Fruit fly (Drosophila melanogaster) whole organism, embryonic: ENCODE data around the gene CG13984.

Experiments used
- Abd-B ChIP-seq: fragments of 200-800 bp; sonication (Bioruptor generic); optimal IDR thresholded peaks from 2 replicates; lab custom pipeline; 2018; ENCODE audit warnings: missing biosample characterization, mild to moderate bottlenecking, missing genetic modification characterization, moderate library complexity
- Ada2b ChIP-seq: fragments of 200-800 bp; sonication (Bioruptor generic); IDR thresholded peaks from 2 replicates; pipeline ENCODE4 v1.3.6; 2022; ENCODE audit warnings: missing biosample characterization, missing genetic modification characterization
- Blimp-1 ChIP-seq: fragments of 200-800 bp; sonication (Bioruptor generic); optimal IDR thresholded peaks from 3 replicates; lab custom pipeline; 2018; ENCODE audit warnings: missing biosample characterization, missing genetic modification characterization, mild to moderate bottlenecking, moderate library complexity, missing genetic modification reagents
- CG11398 ChIP-seq: fragments of 200-800 bp; sonication (Bioruptor generic); optimal IDR thresholded peaks from 2 replicates; lab custom pipeline; 2016; ENCODE audit warnings: missing biosample characterization, missing genetic modification characterization
- CG13287 ChIP-seq: fragments of 200-800 bp; sonication (Bioruptor generic); IDR thresholded peaks from 2 replicates; pipeline ENCODE4 v1.3.6; 2022; ENCODE audit warnings: missing biosample characterization, missing genetic modification characterization; ENCODE audit not compliant: partially characterized antibody
- CG13624 ChIP-seq: fragments of 200-800 bp; sonication (Bioruptor generic); optimal IDR thresholded peaks from 2 replicates; lab custom pipeline; 2016; ENCODE audit warnings: missing biosample characterization, missing genetic modification characterization
- CG13775 ChIP-seq: fragments of 200-800 bp; sonication (Bioruptor generic); optimal IDR thresholded peaks from 3 replicates; lab custom pipeline; 2017; ENCODE audit warnings: missing biosample characterization, mild to moderate bottlenecking, missing genetic modification characterization
- CG15514 ChIP-seq: fragments of 200-800 bp; sonication (Bioruptor generic); optimal IDR thresholded peaks from 3 replicates; lab custom pipeline; 2017; ENCODE audit warnings: missing biosample characterization, missing genetic modification characterization, mild to moderate bottlenecking, moderate library complexity, missing genetic modification reagents
- CG15601 ChIP-seq: fragments of 200-800 bp; sonication (Bioruptor generic); optimal IDR thresholded peaks from 3 replicates; lab custom pipeline; 2019; ENCODE audit warnings: missing biosample characterization, mild to moderate bottlenecking, missing genetic modification characterization, moderate library complexity
- CG1602 ChIP-seq: fragments of 200-800 bp; sonication (Bioruptor generic); optimal IDR thresholded peaks from 3 replicates; lab custom pipeline; 2016; ENCODE audit warnings: missing biosample characterization, missing genetic modification characterization
- CG16779 ChIP-seq: fragments of 200-800 bp; sonication (Bioruptor generic); IDR thresholded peaks from 2 replicates; pipeline ENCODE4 v1.3.6; 2022; ENCODE audit warnings: missing biosample characterization, missing genetic modification characterization
- CG16863 ChIP-seq: fragments of 200-800 bp; sonication (Bioruptor generic); optimal IDR thresholded peaks from 3 replicates; lab custom pipeline; 2016; ENCODE audit warnings: missing biosample characterization, missing genetic modification characterization
- CG17385 ChIP-seq: fragments of 200-800 bp; sonication (Bioruptor generic); optimal IDR thresholded peaks from 3 replicates; lab custom pipeline; 2018; ENCODE audit warnings: missing biosample characterization, mild to moderate bottlenecking, missing genetic modification characterization
- CG17912 ChIP-seq: fragments of 200-800 bp; sonication (Bioruptor generic); optimal IDR thresholded peaks from 2 replicates; lab custom pipeline; 2018; ENCODE audit warnings: missing biosample characterization, mild to moderate bottlenecking, missing genetic modification characterization
- CG18011 ChIP-seq: fragments of 200-800 bp; sonication (Bioruptor generic); optimal IDR thresholded peaks from 2 replicates; lab custom pipeline; 2017; ENCODE audit warnings: missing biosample characterization, missing genetic modification characterization, mild to moderate bottlenecking, moderate library complexity, missing genotype
- CG4360 ChIP-seq: fragments of 200-800 bp; sonication (Bioruptor generic); IDR thresholded peaks from 2 replicates; pipeline ENCODE4 v1.3.6; 2022; ENCODE audit warnings: missing biosample characterization, missing genetic modification characterization
- CG7786 ChIP-seq: fragments of 200-800 bp; sonication (Bioruptor generic); optimal IDR thresholded peaks from 2 replicates; lab custom pipeline; 2016; ENCODE audit warnings: missing biosample characterization, missing genetic modification characterization
- CG8388 ChIP-seq: fragments of 200-800 bp; sonication (Bioruptor generic); optimal IDR thresholded peaks from 2 replicates; lab custom pipeline; 2019; ENCODE audit warnings: missing biosample characterization, mild to moderate bottlenecking, missing genetic modification characterization, moderate library complexity
- CG9817 ChIP-seq: fragments of 200-800 bp; sonication (Bioruptor generic); optimal IDR thresholded peaks from 2 replicates; lab custom pipeline; 2018; ENCODE audit warnings: missing biosample characterization, mild to moderate bottlenecking, missing genetic modification characterization, moderate library complexity
- CTCF ChIP-seq: fragments of 200-800 bp; sonication (Bioruptor generic); optimal IDR thresholded peaks from 2 replicates; lab custom pipeline; 2017; ENCODE audit warnings: missing biosample characterization, mild to moderate bottlenecking, missing genetic modification characterization, moderate library complexity
- Camta ChIP-seq: fragments of 200-800 bp; sonication (Bioruptor generic); optimal IDR thresholded peaks from 2 replicates; lab custom pipeline; 2016; ENCODE audit warnings: missing biosample characterization, missing genetic modification characterization
- Drgx ChIP-seq: fragments of 200-800 bp; sonication (Bioruptor generic); IDR thresholded peaks from 2 replicates; pipeline ENCODE4 v1.3.6; 2022; ENCODE audit warnings: missing biosample characterization, missing genetic modification characterization
- Ets97D ChIP-seq: fragments of 200-800 bp; sonication (Bioruptor generic); optimal IDR thresholded peaks from 3 replicates; lab custom pipeline; 2016; ENCODE audit warnings: missing biosample characterization, missing genetic modification characterization
- Fer3 ChIP-seq: fragments of 200-800 bp; sonication (Bioruptor generic); optimal IDR thresholded peaks from 2 replicates; lab custom pipeline; 2018; ENCODE audit warnings: missing biosample characterization, mild to moderate bottlenecking, missing genetic modification characterization, moderate library complexity
- GATAe ChIP-seq: fragments of 200-800 bp; sonication (Bioruptor generic); conservative IDR thresholded peaks from 2 replicates; pipeline ENCODE4 v1.3.6; 2022; ENCODE audit warnings: missing biosample characterization, missing genetic modification characterization
- Lhr ChIP-seq: fragments of 200-800 bp; sonication (Bioruptor generic); optimal IDR thresholded peaks from 3 replicates; lab custom pipeline; 2017; ENCODE audit warnings: mild to moderate bottlenecking, missing biosample characterization, missing genetic modification reagents, missing genetic modification characterization
- MESR4 ChIP-seq: fragments of 200-800 bp; sonication (Bioruptor generic); optimal IDR thresholded peaks from 2 replicates; lab custom pipeline; 2018; ENCODE audit warnings: missing biosample characterization, mild to moderate bottlenecking, missing genetic modification characterization, moderate library complexity
- Med ChIP-seq: fragments of 200-800 bp; sonication (Bioruptor generic); peaks from one replicate; lab custom pipeline; 2016; ENCODE audit warnings: missing biosample characterization, missing genetic modification characterization, mild to moderate bottlenecking, inconsistent platforms, moderate library complexity
- Meics ChIP-seq: fragments of 200-800 bp; sonication (Bioruptor generic); optimal IDR thresholded peaks from 2 replicates; lab custom pipeline; 2017; ENCODE audit warnings: missing biosample characterization, mild to moderate bottlenecking, missing genetic modification characterization
- PHDP ChIP-seq: fragments of 200-800 bp; sonication (Bioruptor generic); optimal IDR thresholded peaks from 3 replicates; lab custom pipeline; 2018; ENCODE audit warnings: missing biosample characterization, mild to moderate bottlenecking, missing genetic modification characterization, moderate library complexity
- Six4 ChIP-seq: fragments of 200-800 bp; sonication (Bioruptor generic); optimal IDR thresholded peaks from 2 replicates; lab custom pipeline; 2016; ENCODE audit warnings: missing biosample characterization, missing genetic modification characterization
- Spps ChIP-seq: fragments of 200-800 bp; sonication (Bioruptor generic); optimal IDR thresholded peaks from 2 replicates; lab custom pipeline; 2018; ENCODE audit warnings: missing biosample characterization, mild to moderate bottlenecking, missing genetic modification characterization
- Ssrp ChIP-seq: fragments of 200-800 bp; sonication (Bioruptor generic); optimal IDR thresholded peaks from 2 replicates; lab custom pipeline; 2018; ENCODE audit warnings: missing biosample characterization, mild to moderate bottlenecking, missing genetic modification characterization, moderate library complexity
- chif ChIP-seq, 2 experiments: fragments of 200-800 bp; sonication (Bioruptor generic); optimal IDR thresholded peaks; 3 replicates each; lab custom pipeline; 2016; ENCODE audit warnings: missing biosample characterization in 2 of 2, missing genetic modification characterization in 2 of 2
- danr ChIP-seq: fragments of 200-800 bp; sonication (Bioruptor generic); IDR thresholded peaks from 2 replicates; pipeline ENCODE4 v1.3.6; 2022; ENCODE audit warnings: missing biosample characterization, missing genetic modification characterization
- dati ChIP-seq: fragments of 200-800 bp; sonication (Bioruptor generic); IDR thresholded peaks from 2 replicates; pipeline ENCODE4 v1.3.6; 2022; ENCODE audit warnings: missing biosample characterization, missing genetic modification characterization
- emc ChIP-seq: fragments of 200-800 bp; sonication (Bioruptor generic); optimal IDR thresholded peaks from 2 replicates; lab custom pipeline; 2016; ENCODE audit warnings: missing biosample characterization, missing genetic modification characterization
- ems ChIP-seq: fragments of 200-800 bp; sonication (Bioruptor generic); optimal IDR thresholded peaks from 3 replicates; lab custom pipeline; 2016; ENCODE audit warnings: missing biosample characterization, missing genetic modification characterization
- gem ChIP-seq: fragments of 200-800 bp; sonication (Bioruptor generic); optimal IDR thresholded peaks from 2 replicates; lab custom pipeline; 2019; ENCODE audit warnings: missing biosample characterization, mild to moderate bottlenecking, missing genetic modification characterization, moderate library complexity
- insv ChIP-seq, 2 experiments: fragments of 200-800 bp; sonication (Bioruptor generic); optimal IDR thresholded peaks; 3 replicates each; lab custom pipeline; 2016 to 2018; ENCODE audit warnings: missing biosample characterization in 2 of 2, missing genetic modification characterization in 2 of 2
- nerfin-1 ChIP-seq: fragments of 200-800 bp; sonication (Bioruptor generic); optimal IDR thresholded peaks from 3 replicates; lab custom pipeline; 2019; ENCODE audit warnings: missing biosample characterization, mild to moderate bottlenecking, missing genetic modification characterization, moderate library complexity
- pan ChIP-seq, 4 experiments: fragments of >200 bp in 3 of 4; fragments of 200-800 bp in 1 of 4; sonication (Bioruptor generic) in 1 of 4; optimal IDR thresholded peaks in 3 of 4; IDR thresholded peaks in 1 of 4; 2 replicates each; pipeline versions ENCODE4 v1.3.6 to Lab custom; 2017 to 2022; ENCODE audit warnings: missing biosample characterization in 2 of 4, missing genetic modification characterization in 2 of 4, mixed read lengths in 1 of 4
- pros ChIP-seq: fragments of 200-800 bp; sonication (Bioruptor generic); optimal IDR thresholded peaks from 3 replicates; lab custom pipeline; 2019; ENCODE audit warnings: missing biosample characterization, mild to moderate bottlenecking, missing genetic modification characterization, moderate library complexity
- psq ChIP-seq: fragments of 200-800 bp; sonication (Bioruptor generic); optimal IDR thresholded peaks from 2 replicates; lab custom pipeline; 2017; ENCODE audit warnings: missing biosample characterization, missing genetic modification characterization
- ranshi ChIP-seq: fragments of 200-800 bp; sonication (Bioruptor generic); IDR thresholded peaks from 2 replicates; pipeline ENCODE4 v1.3.6; 2022; ENCODE audit warnings: missing biosample characterization, missing genetic modification characterization
- rib ChIP-seq: fragments of 200-800 bp; sonication (Bioruptor generic); IDR thresholded peaks from 2 replicates; pipeline ENCODE4 v1.3.6; 2022; ENCODE audit warnings: missing biosample characterization, missing genetic modification characterization
- sd ChIP-seq: fragments of 200-800 bp; sonication (Bioruptor generic); optimal IDR thresholded peaks from 3 replicates; lab custom pipeline; 2018; ENCODE audit warnings: missing biosample characterization, mild to moderate bottlenecking, missing genetic modification characterization, moderate library complexity
- shn ChIP-seq: fragments of 200-800 bp; sonication (Bioruptor generic); optimal IDR thresholded peaks from 3 replicates; lab custom pipeline; 2016; ENCODE audit warnings: missing biosample characterization, missing genetic modification characterization
- tap ChIP-seq: fragments of 200-800 bp; optimal IDR thresholded peaks from 3 replicates; lab custom pipeline; 2019; ENCODE audit warnings: missing biosample characterization, mild to moderate bottlenecking, missing genetic modification characterization, moderate library complexity
- tio ChIP-seq: fragments of 200-800 bp; sonication (Bioruptor generic); optimal IDR thresholded peaks from 2 replicates; lab custom pipeline; 2017; ENCODE audit warnings: missing biosample characterization, missing genetic modification characterization, inconsistent platforms
- usp ChIP-seq: fragments of >200 bp; optimal IDR thresholded peaks from 2 replicates; lab custom pipeline; 2017; ENCODE audit warnings: missing biosample characterization, missing genetic modification characterization
- z ChIP-seq: fragments of 200-800 bp; sonication (Bioruptor generic); IDR thresholded peaks from 3 replicates; pipeline ENCODE4 v1.3.6; 2022; ENCODE audit warnings: missing biosample characterization, missing genetic modification characterization

Gene CG13984

dm6 chr2L:6283376-6283775 lies 25.2 kb upstream of the CG13984 start (continued):
- TF ChIP-seq insv (GFP tag; optimal IDR thresholded peaks at IDR 0.05; lab: Kevin White, UChicago) (no peak), Six4 (GFP tag; lab: Kevin White, UChicago) (peak; percentile 16), nerfin-1 (peak; percentile 57), gem (tag; lab: Kevin White, UChicago) (peak; percentile 45), emc (GFP tag; lab: Kevin White, UChicago) (no peak), CTCF (peak; percentile 22), ems (GFP tag; lab: Kevin White, UChicago) (no peak), rib (GFP tag; lab: Robert Waterston, UW) (no peak), Fer3 (tag; lab: Kevin White, UChicago) (peak; percentile 29), Meics (GFP tag; lab: Kevin White, UChicago) (peak; percentile 34), usp (GFP tag; lab: Kevin White, UChicago) (no peak), GATAe (GFP tag; lab: Robert Waterston, UW) (no peak), CG11398 (GFP tag; lab: Kevin White, UChicago) (peak; percentile 35), CG1602 (GFP tag; lab: Kevin White, UChicago) (no peak), MESR4 (GFP tag; lab: Kevin White, UChicago) (no peak), CG16779 (GFP tag; lab: Robert Waterston, UW) (no peak), chif (GFP tag; optimal IDR thresholded peaks at IDR 0.05; lab: Kevin White, UChicago) (peak in 1 of 2 experiments; percentile 2), CG15514 (peak; percentile 31), Ets97D (GFP tag; lab: Kevin White, UChicago) (no peak), z (no peak), psq (GFP tag; lab: Kevin White, UChicago) (no peak), CG4360 (GFP tag; lab: Robert Waterston, UW) (no peak; the same call in 1 of the 2 replicates), CG13624 (GFP tag; lab: Kevin White, UChicago) (no peak), PHDP (peak; percentile 70), CG7786 (GFP tag; lab: Kevin White, UChicago) (no peak), tio (GFP tag; lab: Kevin White, UChicago) (no peak), Drgx (GFP tag; lab: Robert Waterston, UW) (no peak), CG17385 (peak; percentile 1), danr (GFP tag; lab: Robert Waterston, UW) (0 out of 2 replicates have a peak, but pooled peaks have one; percentile 10), CG17912 (GFP tag; lab: Kevin White, UChicago) (no peak), ranshi (GFP tag; lab: Robert Waterston, UW) (no peak), CG8388 (peak; percentile 29), CG13775 (GFP tag; lab: Kevin White, UChicago) (no peak)

- TF ChIP-seq CG13624 (GFP tag; lab: Kevin White, UChicago) (no peak), nerfin-1 (peak; percentile 18), dati (GFP tag; lab: Robert Waterston, UW) (no peak), Lhr (GFP tag; lab: Kevin White, UChicago) (no peak), CG18011 (no peak), CG13287 (GFP tag; lab: Robert Waterston, UW) (no peak), Camta (GFP tag; lab: Kevin White, UChicago) (no peak), CG16863 (GFP tag; lab: Kevin White, UChicago) (no peak), Ada2b (GFP tag; lab: Robert Waterston, UW) (no peak), sd (tag; lab: Kevin White, UChicago) (peak; percentile 45), Ssrp (no peak), CG15601 (tag; lab: Kevin White, UChicago) (peak; percentile 63), tap (tag; lab: Kevin White, UChicago) (peak; percentile 28), Blimp-1 (GFP tag; lab: Kevin White, UChicago) (peak; percentile 34), shn (GFP tag; lab: Kevin White, UChicago) (no peak), pros (peak; percentile 34), Spps (tag; lab: Kevin White, UChicago) (peak; percentile 16), Med (GFP tag; lab: Kevin White, UChicago) (peak; percentile 67), Abd-B (GFP tag; lab: Kevin White, UChicago) (no peak), pan (optimal IDR thresholded peaks at IDR 0.05; lab: Kevin White, UChicago) (no peak), pan (GFP tag; optimal IDR thresholded peaks at IDR 0.05 in 1 of 2, IDR thresholded peaks at IDR 0.05 in 1 of 2) (no peak), CG9817 (no peak)
Observed at dm6 chr2L:6291605-6292004, 17.0 kb upstream of the CG13984 start.
